Worm (Caenorhabditis elegans): ENCODE data around the gene Y44A6D.1.

Y44A6D.1 gene

ce11 chrV:20779707-20780346 lies 10.0 kb downstream of the Y44A6D.1 start (continued):
- TF ChIP-seq rbr-2 (tag; optimal IDR thresholded peaks at IDR 0.05) (no peak), Y48G9A.11 (GFP tag; IDR thresholded peaks at IDR 0.05) (no peak), hlh-30 (tag; optimal IDR thresholded peaks at IDR 0.05; ENCODE audit: insufficient read depth) (peak; percentile 1), nhr-41 (GFP tag; IDR thresholded peaks at IDR 0.05) (no peak), zag-1 (tag; optimal IDR thresholded peaks at IDR 0.05) (no peak), ceh-20 (GFP tag; IDR thresholded peaks at IDR 0.05) (0 out of 2 replicates have a peak, but pooled peaks have one; percentile 41), mxl-3 (GFP tag; optimal IDR thresholded peaks at IDR 0.05) (no peak), nhr-237 (tag; optimal IDR thresholded peaks at IDR 0.05) (no peak), sdz-12 (GFP tag; optimal IDR thresholded peaks at IDR 0.05) (no peak), jun-1 (tag; optimal IDR thresholded peaks at IDR 0.05) (no peak), nhr-11 (tag; optimal IDR thresholded peaks at IDR 0.05) (no peak), lin-1 (GFP tag; IDR thresholded peaks at IDR 0.05) (no peak), snpc-4 (tag; optimal IDR thresholded peaks at IDR 0.05) (no peak), nhr-48 (tag; optimal IDR thresholded peaks at IDR 0.05) (no peak), hif-1 (tag; optimal IDR thresholded peaks at IDR 0.05) (no peak), daf-16 (GFP tag; optimal IDR thresholded peaks at IDR 0.05) (no peak), daf-16 (tag; optimal IDR thresholded peaks at IDR 0.05) (peak; percentile 14), ZK546.5 (tag; optimal IDR thresholded peaks at IDR 0.05) (no peak), ztf-7 (tag; optimal IDR thresholded peaks at IDR 0.05) (no peak)

- TF ChIP-seq F49E8.2 (tag; optimal IDR thresholded peaks at IDR 0.05; ENCODE audit: borderline replicate concordance) (no peak), mxl-3 (GFP tag; optimal IDR thresholded peaks at IDR 0.05) (peak; percentile 2), hlh-11 (tag; optimal IDR thresholded peaks at IDR 0.05) (peak; percentile 56), unc-39 (tag; optimal IDR thresholded peaks at IDR 0.05) (no peak), pqm-1 (tag; optimal IDR thresholded peaks at IDR 0.05) (peak; percentile 13), ceh-28 (tag; optimal IDR thresholded peaks at IDR 0.05) (peak; percentile 10), dmd-6 (GFP tag; IDR thresholded peaks at IDR 0.05) (peak; percentile 36; the same call in 1 of the 2 replicates), lin-29 (GFP tag; IDR thresholded peaks at IDR 0.05) (no peak), hlh-30 (tag; optimal IDR thresholded peaks at IDR 0.05; ENCODE audit: insufficient read depth) (peak; percentile 53), daf-12 (tag; optimal IDR thresholded peaks at IDR 0.05) (no peak), attf-4 (tag; optimal IDR thresholded peaks at IDR 0.05) (no peak), ama-1 (optimal IDR thresholded peaks at IDR 0.05) (peak; percentile 14), daf-16 (GFP tag; optimal IDR thresholded peaks at IDR 0.05) (no peak), daf-16 (tag; optimal IDR thresholded peaks at IDR 0.05) (peak; percentile 71), dve-1 (tag; optimal IDR thresholded peaks at IDR 0.05; ENCODE audit: insufficient read depth) (peak; percentile 22), Y105C5A.15 (GFP tag; IDR thresholded peaks at IDR 0.05) (no peak), lsy-2 (tag; optimal IDR thresholded peaks at IDR 0.05) (no peak), nhr-28 (tag; optimal IDR thresholded peaks at IDR 0.05) (peak; percentile 48)
Observed at ce11 chrV:20778886-20779285, 10.9 kb downstream of the Y44A6D.1 start.

ce11 chrV:20778257-20778697 lies 11.6 kb downstream of the Y44A6D.1 start:
- TF ChIP-seq R02D3.7 (tag; optimal IDR thresholded peaks at IDR 0.05) (no peak), lin-38 (GFP tag; IDR thresholded peaks at IDR 0.05) (peak; percentile 65), madf-5 (GFP tag; IDR thresholded peaks at IDR 0.05) (no peak), ceh-28 (tag; optimal IDR thresholded peaks at IDR 0.05) (peak; percentile 6), hif-1 (tag; optimal IDR thresholded peaks at IDR 0.05) (peak; percentile 83 to 97), ceh-32 (tag; optimal IDR thresholded peaks at IDR 0.05; ENCODE audit: poor library complexity) (peak; percentile 69), duxl-1 (tag; optimal IDR thresholded peaks at IDR 0.05; ENCODE audit: poor library complexity) (peak; percentile 83), nhr-10 (tag; optimal IDR thresholded peaks at IDR 0.05) (peak; percentile 77), vab-7 (GFP tag; IDR thresholded peaks at IDR 0.05) (peak; percentile 64; the same call in 1 of the 2 replicates), nhr-48 (tag; optimal IDR thresholded peaks at IDR 0.05) (peak; percentile 97), hlh-11 (tag; optimal IDR thresholded peaks at IDR 0.05) (peak; percentile 98), ceh-82 (tag; optimal IDR thresholded peaks at IDR 0.05) (no peak), ztf-11 (tag; optimal IDR thresholded peaks at IDR 0.05) (no peak), daf-19 (GFP tag; conservative IDR thresholded peaks at IDR 0.05) (peak; percentile 66; the same call in 1 of the 2 replicates), F49E8.2 (tag; optimal IDR thresholded peaks at IDR 0.05; ENCODE audit: borderline replicate concordance) (no peak), F26F4.8 (GFP tag; conservative IDR thresholded peaks at IDR 0.05) (no peak), daf-8 (GFP tag; IDR thresholded peaks at IDR 0.05) (no peak), mes-2 (tag; optimal IDR thresholded peaks at IDR 0.05; ENCODE audit: poor library complexity, severe bottlenecking) (peak; percentile 87), mxl-3 (GFP tag; optimal IDR thresholded peaks at IDR 0.05) (peak; percentile 99), spr-1 (tag; optimal IDR thresholded peaks at IDR 0.05) (peak; percentile 89), aha-1 (tag) (peak; percentile 100)
